Fruit fly (Drosophila melanogaster) whole organism, embryonic: ENCODE results near the gene unc-119.

Experiments
- ATbp ChIP-seq: fragments of 200-800 bp; sonication (Bioruptor generic); optimal IDR thresholded peaks from 2 replicates; lab custom pipeline; 2017; ENCODE audit warnings: missing biosample characterization, mild to moderate bottlenecking, missing genetic modification characterization, missing genetic modification reagents
- Atf6 ChIP-seq: fragments of 200-800 bp; sonication (Bioruptor generic); IDR thresholded peaks from 2 replicates; pipeline ENCODE4 v1.3.6; 2022; ENCODE audit warnings: missing biosample characterization, missing genetic modification characterization
- CG10267 ChIP-seq: fragments of 200-800 bp; sonication (Bioruptor generic); optimal IDR thresholded peaks from 2 replicates; lab custom pipeline; 2018; ENCODE audit warnings: missing biosample characterization, mild to moderate bottlenecking, missing genetic modification characterization, moderate library complexity
- CG10274 ChIP-seq: fragments of 200-800 bp; sonication (Bioruptor generic); optimal IDR thresholded peaks from 3 replicates; lab custom pipeline; 2017; ENCODE audit warnings: missing biosample characterization, mild to moderate bottlenecking, missing genetic modification characterization
- CG12071 ChIP-seq: fragments of 200-800 bp; sonication (Bioruptor generic); optimal IDR thresholded peaks from 3 replicates; lab custom pipeline; 2018; ENCODE audit warnings: missing biosample characterization, mild to moderate bottlenecking, missing genetic modification characterization
- CG12391 ChIP-seq: fragments of 200-800 bp; sonication (Bioruptor generic); optimal IDR thresholded peaks from 3 replicates; lab custom pipeline; 2018; ENCODE audit warnings: missing biosample characterization, mild to moderate bottlenecking, missing genetic modification characterization, moderate library complexity
- CG13894 ChIP-seq: fragments of 200-800 bp; sonication (Bioruptor generic); optimal IDR thresholded peaks from 3 replicates; lab custom pipeline; 2018; ENCODE audit warnings: missing biosample characterization, mild to moderate bottlenecking, missing genetic modification characterization, moderate library complexity
- CG15073 ChIP-seq: fragments of 200-800 bp; sonication (Bioruptor generic); optimal IDR thresholded peaks from 2 replicates; lab custom pipeline; 2016; ENCODE audit warnings: missing biosample characterization, missing genetic modification characterization
- CG17328 ChIP-seq: fragments of 200-800 bp; sonication (Bioruptor generic); IDR thresholded peaks from 2 replicates; pipeline ENCODE4 v1.3.6; 2022; ENCODE audit warnings: missing biosample characterization, missing genetic modification characterization
- CG17359 ChIP-seq: fragments of 200-800 bp; sonication (Bioruptor generic); optimal IDR thresholded peaks from 3 replicates; lab custom pipeline; 2018; ENCODE audit warnings: missing biosample characterization, mild to moderate bottlenecking, missing genetic modification characterization, moderate library complexity
- CG17568 ChIP-seq: fragments of 200-800 bp; sonication (Bioruptor generic); optimal IDR thresholded peaks from 2 replicates; lab custom pipeline; 2018; ENCODE audit warnings: missing biosample characterization, mild to moderate bottlenecking, missing genetic modification characterization, moderate library complexity
- CG17802 ChIP-seq: fragments of 200-800 bp; sonication (Bioruptor generic); optimal IDR thresholded peaks from 2 replicates; lab custom pipeline; 2018; ENCODE audit warnings: missing biosample characterization, mild to moderate bottlenecking, missing genetic modification characterization, moderate library complexity
- CG34376 ChIP-seq: fragments of 200-800 bp; sonication (Bioruptor generic); optimal IDR thresholded peaks from 2 replicates; lab custom pipeline; 2018; ENCODE audit warnings: missing biosample characterization, mild to moderate bottlenecking, missing genetic modification characterization
- CG4730 ChIP-seq: fragments of 200-800 bp; sonication (Bioruptor generic); IDR thresholded peaks from 2 replicates; pipeline ENCODE4 v1.3.6; 2022; ENCODE audit warnings: missing biosample characterization, missing genetic modification characterization
- CG6272 ChIP-seq: fragments of 200-800 bp; sonication (Bioruptor generic); IDR thresholded peaks from 2 replicates; pipeline ENCODE4 v1.3.6; 2022; ENCODE audit warnings: missing biosample characterization, missing genetic modification characterization
- CG7839 ChIP-seq: fragments of 200-800 bp; sonication (Bioruptor generic); optimal IDR thresholded peaks from 3 replicates; lab custom pipeline; 2018; ENCODE audit warnings: missing biosample characterization, mild to moderate bottlenecking, missing genetic modification characterization, moderate library complexity
- CG9215 ChIP-seq: fragments of 200-800 bp; sonication (Bioruptor generic); IDR thresholded peaks from 2 replicates; pipeline ENCODE4 v1.3.6; 2022; ENCODE audit warnings: missing biosample characterization, missing genetic modification characterization
- CG9437 ChIP-seq: fragments of 200-800 bp; sonication (Bioruptor generic); optimal IDR thresholded peaks from 2 replicates; lab custom pipeline; 2018; ENCODE audit warnings: missing biosample characterization, mild to moderate bottlenecking, missing genetic modification characterization
- Deaf1 ChIP-seq: fragments of 200-800 bp; optimal IDR thresholded peaks from 3 replicates; lab custom pipeline; 2019; ENCODE audit warnings: missing biosample characterization, mild to moderate bottlenecking, missing genetic modification characterization, moderate library complexity
- Fer2 ChIP-seq: fragments of 200-800 bp; sonication (Bioruptor generic); optimal IDR thresholded peaks from 2 replicates; lab custom pipeline; 2018; ENCODE audit warnings: missing biosample characterization, mild to moderate bottlenecking, missing genetic modification characterization, moderate library complexity
- Hr39 ChIP-seq: fragments of >200 bp; optimal IDR thresholded peaks from 2 replicates; lab custom pipeline; 2017
- Jarid2 ChIP-seq: fragments of 200-800 bp; sonication (Bioruptor generic); optimal IDR thresholded peaks from 3 replicates; lab custom pipeline; 2017; ENCODE audit warnings: mild to moderate bottlenecking, missing biosample characterization, missing genetic modification reagents, missing genetic modification characterization
- NC2α ChIP-seq: fragments of 200-800 bp; sonication (Bioruptor generic); optimal IDR thresholded peaks from 2 replicates; lab custom pipeline; 2016; ENCODE audit warnings: missing biosample characterization, missing genetic modification characterization
- Optix ChIP-seq: fragments of 200-800 bp; sonication (Bioruptor generic); IDR thresholded peaks from 3 replicates; pipeline ENCODE4 v1.3.6; 2022; ENCODE audit warnings: missing biosample characterization, missing genetic modification characterization
- Sin3A ChIP-seq: fragments of >200 bp; optimal IDR thresholded peaks from 2 replicates; lab custom pipeline; 2018
- Six4 ChIP-seq: fragments of 200-800 bp; sonication (Bioruptor generic); optimal IDR thresholded peaks from 2 replicates; lab custom pipeline; 2016; ENCODE audit warnings: missing biosample characterization, missing genetic modification characterization
- Ssrp ChIP-seq: fragments of 200-800 bp; sonication (Bioruptor generic); optimal IDR thresholded peaks from 2 replicates; lab custom pipeline; 2018; ENCODE audit warnings: missing biosample characterization, mild to moderate bottlenecking, missing genetic modification characterization, moderate library complexity
- ab ChIP-seq: fragments of 200-800 bp; sonication (Bioruptor generic); optimal IDR thresholded peaks from 2 replicates; lab custom pipeline; 2016; ENCODE audit warnings: missing biosample characterization, missing genetic modification characterization
- bcd ChIP-seq: fragments of 200-800 bp; sonication (Bioruptor generic); optimal IDR thresholded peaks from 2 replicates; lab custom pipeline; 2017; ENCODE audit warnings: missing biosample characterization, mild to moderate bottlenecking, missing genetic modification characterization
- cas ChIP-seq: fragments of 200-800 bp; sonication (Bioruptor generic); IDR thresholded peaks from 2 replicates; pipeline ENCODE4 v1.3.6; 2022; ENCODE audit warnings: missing biosample characterization, missing genetic modification characterization
- cato ChIP-seq: fragments of 200-800 bp; sonication (Bioruptor generic); optimal IDR thresholded peaks from 2 replicates; lab custom pipeline; 2016; ENCODE audit warnings: missing biosample characterization, missing genetic modification characterization, borderline replicate concordance
- cg ChIP-seq: fragments of 200-800 bp; sonication (Bioruptor generic); optimal IDR thresholded peaks from 3 replicates; lab custom pipeline; 2019; ENCODE audit warnings: missing biosample characterization, mild to moderate bottlenecking, missing genetic modification characterization, moderate library complexity
- chinmo ChIP-seq: fragments of 200-800 bp; sonication (Bioruptor generic); IDR thresholded peaks from 4 replicates; pipeline ENCODE4 v1.3.6; 2022; ENCODE audit warnings: missing biosample characterization, missing genetic modification characterization; ENCODE audit not compliant: partially characterized antibody
- chm ChIP-seq: fragments of 200-800 bp; sonication (Bioruptor generic); IDR thresholded peaks from 2 replicates; pipeline ENCODE4 v1.3.6; 2022; ENCODE audit warnings: missing biosample characterization, missing genetic modification characterization
- disco-r ChIP-seq: fragments of 200-800 bp; sonication (Bioruptor generic); optimal IDR thresholded peaks from 2 replicates; lab custom pipeline; 2016; ENCODE audit warnings: missing biosample characterization, missing genetic modification characterization
- dmrt11E ChIP-seq: fragments of 200-800 bp; sonication (Bioruptor generic); optimal IDR thresholded peaks from 3 replicates; lab custom pipeline; 2018; ENCODE audit warnings: missing biosample characterization, mild to moderate bottlenecking, missing genetic modification characterization, moderate library complexity
- ewg ChIP-seq: fragments of 200-800 bp; sonication (Bioruptor generic); optimal IDR thresholded peaks from 3 replicates; lab custom pipeline; 2017; ENCODE audit warnings: mild to moderate bottlenecking, missing biosample characterization, missing genetic modification reagents, missing genetic modification characterization
- fd102C ChIP-seq: fragments of 200-800 bp; sonication (Bioruptor generic); optimal IDR thresholded peaks from 2 replicates; lab custom pipeline; 2018; ENCODE audit warnings: missing biosample characterization, mild to moderate bottlenecking, missing genetic modification characterization, moderate library complexity
- fd3F ChIP-seq: fragments of 200-800 bp; sonication (Bioruptor generic); optimal IDR thresholded peaks from 2 replicates; lab custom pipeline; 2018; ENCODE audit warnings: missing biosample characterization, mild to moderate bottlenecking, missing genetic modification characterization, moderate library complexity
- fd96Cb ChIP-seq: fragments of 200-800 bp; sonication (Bioruptor generic); optimal IDR thresholded peaks from 2 replicates; lab custom pipeline; 2018; ENCODE audit warnings: missing biosample characterization, mild to moderate bottlenecking, missing genetic modification characterization, moderate library complexity
- gem ChIP-seq: fragments of 200-800 bp; sonication (Bioruptor generic); optimal IDR thresholded peaks from 2 replicates; lab custom pipeline; 2019; ENCODE audit warnings: missing biosample characterization, mild to moderate bottlenecking, missing genetic modification characterization, moderate library complexity
- inv ChIP-seq: fragments of 200-800 bp; sonication (Bioruptor generic); IDR thresholded peaks from 2 replicates; pipeline ENCODE4 v1.3.6; 2022; ENCODE audit warnings: missing biosample characterization, missing genetic modification characterization; ENCODE audit not compliant: partially characterized antibody
- jing ChIP-seq: fragments of 200-800 bp; sonication (Bioruptor generic); optimal IDR thresholded peaks from 2 replicates; lab custom pipeline; 2018; ENCODE audit warnings: missing biosample characterization, mild to moderate bottlenecking, missing genetic modification characterization
- mld ChIP-seq: fragments of 200-800 bp; sonication (Bioruptor generic); IDR thresholded peaks from 3 replicates; pipeline ENCODE4 v1.3.6; 2022; ENCODE audit warnings: missing biosample characterization, missing genetic modification characterization; ENCODE audit not compliant: partially characterized antibody
- peb ChIP-seq: fragments of 200-800 bp; sonication (Bioruptor generic); IDR thresholded peaks from 2 replicates; pipeline ENCODE4 v1.3.6; 2022; ENCODE audit warnings: missing biosample characterization, missing genetic modification characterization
- repo ChIP-seq: fragments of 200-800 bp; sonication (Bioruptor generic); optimal IDR thresholded peaks from 2 replicates; lab custom pipeline; 2016; ENCODE audit warnings: missing biosample characterization, missing genetic modification characterization
- row ChIP-seq: fragments of 200-800 bp; sonication (Bioruptor generic); IDR thresholded peaks from 3 replicates; pipeline ENCODE4 v1.3.6; 2022; ENCODE audit warnings: missing biosample characterization, missing genetic modification characterization
- scrt ChIP-seq: fragments of 200-800 bp; sonication (Bioruptor generic); optimal IDR thresholded peaks from 2 replicates; lab custom pipeline; 2018; ENCODE audit warnings: missing biosample characterization, mild to moderate bottlenecking, missing genetic modification characterization, moderate library complexity
- tgo ChIP-seq: fragments of 200-800 bp; sonication (Bioruptor generic); IDR thresholded peaks from 3 replicates; pipeline ENCODE4 v1.3.6; 2022; ENCODE audit warnings: missing biosample characterization, missing genetic modification characterization
- tin ChIP-seq: fragments of 200-800 bp; sonication (Bioruptor generic); optimal IDR thresholded peaks from 3 replicates; lab custom pipeline; 2016; ENCODE audit warnings: missing biosample characterization, missing genetic modification characterization
- z ChIP-seq: fragments of 200-800 bp; sonication (Bioruptor generic); IDR thresholded peaks from 3 replicates; pipeline ENCODE4 v1.3.6; 2022; ENCODE audit warnings: missing biosample characterization, missing genetic modification characterization

Gene unc-119

dm6 chrX:7334801-7335176, 43.7 kb upstream of the unc-119 start (continued):
- no peak for TF ChIP-seq CG17802 (tag; lab: Kevin White, UChicago)
- no peak for TF ChIP-seq z (GFP tag; lab: Robert Waterston, UW)
- peak; percentile 83 for TF ChIP-seq tgo
- TF ChIP-seq peb = peak; percentile 38; the same call in 1 of the 2 replicates
- peak; percentile 62 for TF ChIP-seq cas (GFP tag; lab: Robert Waterston, UW)
- peak; percentile 48; the same call in 1 of the 2 replicates for TF ChIP-seq chm
- no peak for TF ChIP-seq disco-r (GFP tag; lab: Kevin White, UChicago)
- no peak for TF ChIP-seq NC2α (GFP tag; lab: Kevin White, UChicago)
- peak; percentile 84 for TF ChIP-seq Atf6 (GFP tag; lab: Robert Waterston, UW)
- TF ChIP-seq Hr39 (lab: Kevin White, UChicago) = no peak
- TF ChIP-seq cato (GFP tag; lab: Kevin White, UChicago) = peak; percentile 48
- TF ChIP-seq CG17359 (tag; lab: Kevin White, UChicago) = peak; percentile 63
- peak; percentile 27 for TF ChIP-seq Jarid2 (GFP tag; lab: Kevin White, UChicago)
- peak; percentile 56 for TF ChIP-seq ATbp (GFP tag; lab: Kevin White, UChicago)
- TF ChIP-seq CG10267 = peak; percentile 82
- peak; percentile 45 for TF ChIP-seq ewg (GFP tag; lab: Kevin White, UChicago)
- TF ChIP-seq scrt (GFP tag; lab: Kevin White, UChicago) = peak; percentile 49
- TF ChIP-seq CG6272 (GFP tag; lab: Robert Waterston, UW) = peak; percentile 53; the same call in 1 of the 2 replicates
- peak; percentile 42 for TF ChIP-seq Fer2 (tag; lab: Kevin White, UChicago)
- no peak for TF ChIP-seq Optix (GFP tag; lab: Robert Waterston, UW)
- no peak for TF ChIP-seq inv (GFP tag; lab: Robert Waterston, UW)
- peak; percentile 91 for TF ChIP-seq gem (tag; lab: Kevin White, UChicago)
- TF ChIP-seq Sin3A (lab: Kevin White, UChicago) = no peak
- peak; percentile 24 for TF ChIP-seq CG10274 (GFP tag; lab: Kevin White, UChicago)
- TF ChIP-seq fd96Cb (tag; lab: Kevin White, UChicago) = peak; percentile 66
- TF ChIP-seq bcd (GFP tag; lab: Kevin White, UChicago) = peak; percentile 75
- peak; percentile 53 for TF ChIP-seq tin (GFP tag; lab: Kevin White, UChicago)
- TF ChIP-seq CG12391 (tag; lab: Kevin White, UChicago) = peak; percentile 89
- TF ChIP-seq CG17328 (GFP tag; lab: Robert Waterston, UW) = peak; percentile 64
- TF ChIP-seq Deaf1 (tag; lab: Kevin White, UChicago) = peak; percentile 71
- no peak for TF ChIP-seq fd102C (GFP tag; lab: Kevin White, UChicago)
- no peak for TF ChIP-seq chinmo
- TF ChIP-seq CG7839 (tag; lab: Kevin White, UChicago) = peak; percentile 87
- peak; percentile 43; the same call in 1 of the 2 replicates for TF ChIP-seq CG4730 (GFP tag; lab: Robert Waterston, UW)
- TF ChIP-seq CG15073 (GFP tag; lab: Kevin White, UChicago) = no peak
- TF ChIP-seq CG17568 = peak; percentile 67
- peak; percentile 58 for TF ChIP-seq CG13894
- TF ChIP-seq Six4 (GFP tag; lab: Kevin White, UChicago) = peak; percentile 40
- no peak for TF ChIP-seq cg (GFP tag; lab: Kevin White, UChicago)
- peak; percentile 87 for TF ChIP-seq dmrt11E (tag; lab: Kevin White, UChicago)
- no peak for TF ChIP-seq mld
- no peak for TF ChIP-seq repo (GFP tag; lab: Kevin White, UChicago)
- peak; percentile 55 for TF ChIP-seq CG34376 (GFP tag; lab: Kevin White, UChicago)
- peak; percentile 77 for TF ChIP-seq Ssrp (tag; lab: Kevin White, UChicago)
- peak; percentile 59 for TF ChIP-seq CG9215
- no peak for TF ChIP-seq ab (GFP tag; lab: Kevin White, UChicago)
- peak; percentile 86 for TF ChIP-seq row
- TF ChIP-seq fd3F (GFP tag; lab: Kevin White, UChicago) = peak; percentile 51
- peak; percentile 72 for TF ChIP-seq CG9437 (GFP tag; lab: Kevin White, UChicago)
- TF ChIP-seq CG12071 = no peak
- peak; percentile 14 for TF ChIP-seq jing (GFP tag; lab: Kevin White, UChicago)
